Worm (Caenorhabditis elegans): Measurements from ENCODE around the gene drr-2.

Gene drr-2

ce11 chrIII:13621717-13622116 lies 21.7 kb downstream of the drr-2 start:
- no peak for TF ChIP-seq nhr-6 (tag; optimal IDR thresholded peaks at IDR 0.05)
- no peak for TF ChIP-seq zag-1 (tag; optimal IDR thresholded peaks at IDR 0.05)
- no peak for TF ChIP-seq lin-11 (tag; optimal IDR thresholded peaks at IDR 0.05)
- no peak for TF ChIP-seq peb-1 (tag; optimal IDR thresholded peaks at IDR 0.05)
- no peak for TF ChIP-seq C34F6.9 (tag; optimal IDR thresholded peaks at IDR 0.05)
- no peak for TF ChIP-seq nhr-129 (tag; optimal IDR thresholded peaks at IDR 0.05)
- TF ChIP-seq ZK546.5 (tag; optimal IDR thresholded peaks at IDR 0.05), result no peak
- no peak for TF ChIP-seq sma-9 (GFP tag; optimal IDR thresholded peaks at IDR 0.05)
- no peak for TF ChIP-seq sma-9 (tag; optimal IDR thresholded peaks at IDR 0.05)
- TF ChIP-seq ztf-1 (GFP tag; conservative IDR thresholded peaks at IDR 0.05), result no peak
- no peak for TF ChIP-seq crh-2 (tag; optimal IDR thresholded peaks at IDR 0.05)
- no peak for TF ChIP-seq Y55F3AM.14 (GFP tag; optimal IDR thresholded peaks at IDR 0.05)
- no peak for TF ChIP-seq skn-1 (tag; optimal IDR thresholded peaks at IDR 0.05)
- TF ChIP-seq nhr-11 (tag; optimal IDR thresholded peaks at IDR 0.05), result no peak
- TF ChIP-seq snpc-4 (tag; optimal IDR thresholded peaks at IDR 0.05), result no peak
- no peak for TF ChIP-seq egl-27 (tag; optimal IDR thresholded peaks at IDR 0.05)
- no peak for TF ChIP-seq aly-2 (tag; optimal IDR thresholded peaks at IDR 0.05)
- no peak for TF ChIP-seq dmd-4 (tag; optimal IDR thresholded peaks at IDR 0.05)

ce11 chrIII:13621012-13621411 lies 22.4 kb downstream of the drr-2 start:
- TF ChIP-seq nhr-237 (tag; optimal IDR thresholded peaks at IDR 0.05), result no peak
- no peak for TF ChIP-seq ceh-82 (tag; optimal IDR thresholded peaks at IDR 0.05)
- no peak for TF ChIP-seq egl-27 (tag; optimal IDR thresholded peaks at IDR 0.05)
- TF ChIP-seq Y55F3AM.14 (GFP tag; optimal IDR thresholded peaks at IDR 0.05), result no peak
- TF ChIP-seq nhr-21 (tag; optimal IDR thresholded peaks at IDR 0.05), result no peak

- TF ChIP-seq ama-1 (optimal IDR thresholded peaks at IDR 0.05), result no peak
- no peak for TF ChIP-seq nhr-23 (tag; optimal IDR thresholded peaks at IDR 0.05)
- no peak for TF ChIP-seq nhr-10 (tag; optimal IDR thresholded peaks at IDR 0.05)
- TF ChIP-seq F13H6.1 (tag; optimal IDR thresholded peaks at IDR 0.05), result peak; percentile 67
- peak in 1 of 2 experiments; percentile 3 for TF ChIP-seq lsy-2 (tag; optimal IDR thresholded peaks at IDR 0.05)
- peak; percentile 43 for TF ChIP-seq sma-9 (GFP tag; optimal IDR thresholded peaks at IDR 0.05)
- TF ChIP-seq sma-9 (tag; optimal IDR thresholded peaks at IDR 0.05), result no peak
- peak; percentile 67 for TF ChIP-seq nhr-129 (tag; optimal IDR thresholded peaks at IDR 0.05)
Observed at ce11 chrIII:13616793-13617192, 26.6 kb downstream of the drr-2 start, which contains the start of gene T12D8.9. Gene T12D8.9 (plus strand): TSS chrIII:13617104.

ce11 chrIII:13615530-13615929 lies 27.8 kb downstream of the drr-2 start:
- TF ChIP-seq elt-3 (tag; optimal IDR thresholded peaks at IDR 0.05), result no peak

- TF ChIP-seq peb-1 (tag; optimal IDR thresholded peaks at IDR 0.05), result no peak
- TF ChIP-seq ama-1 (optimal IDR thresholded peaks at IDR 0.05), result no peak
- no peak for TF ChIP-seq blmp-1 (tag; optimal IDR thresholded peaks at IDR 0.05; ENCODE audit: insufficient read depth)
- TF ChIP-seq unc-62 (GFP tag; optimal IDR thresholded peaks at IDR 0.05), result no peak
- TF ChIP-seq R02D3.7 (tag; optimal IDR thresholded peaks at IDR 0.05), result no peak
- no peak for TF ChIP-seq lin-11 (tag; optimal IDR thresholded peaks at IDR 0.05)
- TF ChIP-seq nhr-77 (tag; optimal IDR thresholded peaks at IDR 0.05), result no peak
- no peak for TF ChIP-seq zag-1 (tag; optimal IDR thresholded peaks at IDR 0.05)
- no peak for TF ChIP-seq Y55F3AM.14 (GFP tag; optimal IDR thresholded peaks at IDR 0.05)
- TF ChIP-seq mab-5 (tag; optimal IDR thresholded peaks at IDR 0.05), result no peak
- no peak for TF ChIP-seq skn-1 (tag; optimal IDR thresholded peaks at IDR 0.05)
- no peak for TF ChIP-seq unc-39 (tag; optimal IDR thresholded peaks at IDR 0.05)
- TF ChIP-seq snpc-4 (tag; optimal IDR thresholded peaks at IDR 0.05), result no peak
- TF ChIP-seq nhr-21 (tag; optimal IDR thresholded peaks at IDR 0.05), result no peak
- TF ChIP-seq ztf-11 (tag; optimal IDR thresholded peaks at IDR 0.05), result no peak
- no peak for TF ChIP-seq lsy-2 (tag; optimal IDR thresholded peaks at IDR 0.05)
- no peak for TF ChIP-seq nhr-10 (tag; optimal IDR thresholded peaks at IDR 0.05)
- TF ChIP-seq crh-2 (tag; optimal IDR thresholded peaks at IDR 0.05), result no peak
- no peak for TF ChIP-seq ztf-1 (GFP tag; conservative IDR thresholded peaks at IDR 0.05)
Observed at ce11 chrIII:13614751-13615150, 28.6 kb downstream of the drr-2 start.

- TF ChIP-seq nhr-129 (tag; optimal IDR thresholded peaks at IDR 0.05), result no peak
- TF ChIP-seq unc-55 (GFP tag; optimal IDR thresholded peaks at IDR 0.05), result no peak
- TF ChIP-seq unc-39 (tag; optimal IDR thresholded peaks at IDR 0.05), result no peak
- TF ChIP-seq F13H6.1 (tag; optimal IDR thresholded peaks at IDR 0.05), result no peak
- no peak for TF ChIP-seq ceh-82 (tag; optimal IDR thresholded peaks at IDR 0.05)
- TF ChIP-seq unc-62 (GFP tag; optimal IDR thresholded peaks at IDR 0.05), result no peak
- no peak for TF ChIP-seq lin-39 (tag; optimal IDR thresholded peaks at IDR 0.05)
- no peak for TF ChIP-seq sma-9 (GFP tag; optimal IDR thresholded peaks at IDR 0.05)
- TF ChIP-seq sma-9 (tag; optimal IDR thresholded peaks at IDR 0.05), result no peak
- TF ChIP-seq nhr-21 (tag; optimal IDR thresholded peaks at IDR 0.05), result no peak
- TF ChIP-seq aly-2 (tag; optimal IDR thresholded peaks at IDR 0.05), result no peak
- TF ChIP-seq skn-1 (tag; optimal IDR thresholded peaks at IDR 0.05), result no peak
- TF ChIP-seq lsy-2 (tag; optimal IDR thresholded peaks at IDR 0.05), result no peak
- TF ChIP-seq lin-13 (GFP tag; optimal IDR thresholded peaks at IDR 0.05), result no peak
- TF ChIP-seq sem-4 (tag; optimal IDR thresholded peaks at IDR 0.05), result no peak
Observed at ce11 chrIII:13614206-13614605, 29.2 kb downstream of the drr-2 start.

Measured in whole organism, L2 larva.